Worm (Caenorhabditis elegans) whole organism, L4/young adult: ENCODE data around the gene K08A2.2.

ENCODE experiments used
- W03F9.2 ChIP-seq: fragments of 150-350 bp; optimal IDR thresholded peaks from 2 replicates; lab custom pipeline; 2014; ENCODE audit warnings: missing biosample characterization, missing genetic modification characterization
- dao-5 ChIP-seq: sonication (generic microtip); optimal IDR thresholded peaks from 2 replicates; lab custom pipeline; 2016; ENCODE audit warnings: missing genotype, missing genetic modification characterization, moderate library complexity, missing compliant biosample characterization
- him-1 ChIP-seq: sonication (generic microtip); optimal IDR thresholded peaks from 2 replicates; lab custom pipeline; 2016; ENCODE audit warnings: missing genotype, missing genetic modification reagents, missing genetic modification characterization, missing compliant biosample characterization

DNA sequence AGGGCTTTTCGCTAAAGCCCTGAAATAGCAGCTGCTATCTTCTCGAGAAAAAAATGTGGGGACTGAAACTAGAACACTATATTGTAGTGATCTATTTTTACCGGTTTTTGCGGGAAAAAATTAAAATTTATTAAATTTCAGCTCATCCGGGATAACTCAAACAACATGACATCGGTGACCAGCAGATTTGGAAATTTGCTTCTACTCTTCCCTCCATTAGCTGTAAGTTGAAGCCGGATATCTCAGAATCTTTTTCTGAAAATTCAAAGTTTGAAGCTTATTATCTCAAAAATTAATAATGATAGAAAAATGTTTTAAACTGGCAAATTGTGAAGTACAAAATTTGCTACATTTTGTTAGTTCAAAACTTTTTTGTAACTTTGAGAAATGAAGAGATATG is 7.0 kb upstream of the K08A2.2 start:
- TF ChIP-seq dao-5 (tag; lab: Kevin White, UChicago) (no peak), him-1 (tag; lab: Kevin White, UChicago) (no peak), W03F9.2 (no peak)
